Worm (Caenorhabditis elegans) whole organism, late embryonic: ENCODE data around the gene gegf-1.

Experiments
- C08G9.2 ChIP-seq: sonication (generic microtip); optimal IDR thresholded peaks from 2 replicates; lab custom pipeline; 2016; ENCODE audit warnings: mild to moderate bottlenecking, missing genetic modification characterization, moderate library complexity, missing compliant biosample characterization
- F13H6.1 ChIP-seq: sonication (generic microtip); optimal IDR thresholded peaks from 2 replicates; lab custom pipeline; 2016; ENCODE audit warnings: missing genetic modification characterization, missing compliant biosample characterization
- ahr-1 ChIP-seq: sonication (generic microtip); optimal IDR thresholded peaks from 2 replicates; lab custom pipeline; 2016; ENCODE audit warnings: missing genetic modification characterization, missing compliant biosample characterization
- ama-1 ChIP-seq: fragments of 150-350 bp; optimal IDR thresholded peaks from 2 replicates; lab custom pipeline; 2014
- ceh-18 ChIP-seq: sonication (generic microtip); optimal IDR thresholded peaks from 2 replicates; lab custom pipeline; 2016; ENCODE audit warnings: missing genetic modification characterization, missing compliant biosample characterization
- ceh-19 ChIP-seq: fragments of 200-800 bp; sonication (Bioruptor generic); optimal IDR thresholded peaks from 2 replicates; lab custom pipeline; 2018; ENCODE audit warnings: mild to moderate bottlenecking, missing genetic modification characterization, missing compliant biosample characterization
- ceh-24 ChIP-seq: sonication (generic microtip); optimal IDR thresholded peaks from 2 replicates; lab custom pipeline; 2016; ENCODE audit warnings: mild to moderate bottlenecking, missing genetic modification characterization, missing compliant biosample characterization
- ceh-31 ChIP-seq: sonication (generic microtip); optimal IDR thresholded peaks from 2 replicates; lab custom pipeline; 2016; ENCODE audit warnings: missing genetic modification characterization, missing compliant biosample characterization
- ceh-34 ChIP-seq: sonication (generic microtip); optimal IDR thresholded peaks from 2 replicates; lab custom pipeline; 2016; ENCODE audit warnings: mild to moderate bottlenecking, missing genetic modification characterization, missing compliant biosample characterization
- ceh-45 ChIP-seq: fragments of 200-800 bp; sonication (Bioruptor generic); IDR thresholded peaks from 2 replicates; pipeline ENCODE4 v1.3.6; 2022; ENCODE audit warnings: missing genetic modification reagents, missing genetic modification characterization, missing compliant biosample characterization
- ceh-6 ChIP-seq: fragments of 200-800 bp; sonication (Bioruptor generic); optimal IDR thresholded peaks from 2 replicates; lab custom pipeline; 2018; ENCODE audit warnings: mild to moderate bottlenecking, missing genetic modification characterization, missing compliant biosample characterization
- ceh-9 ChIP-seq: sonication (generic microtip); optimal IDR thresholded peaks from 2 replicates; lab custom pipeline; 2016; ENCODE audit warnings: mild to moderate bottlenecking, missing genetic modification characterization, inconsistent platforms, missing compliant biosample characterization
- dmd-4 ChIP-seq: sonication (generic microtip); optimal IDR thresholded peaks from 2 replicates; lab custom pipeline; 2016; ENCODE audit warnings: borderline replicate concordance, missing genetic modification characterization, missing compliant biosample characterization
- dve-1 ChIP-seq: sonication (generic microtip); optimal IDR thresholded peaks from 2 replicates; lab custom pipeline; 2017; ENCODE audit warnings: antibody characterized with exemption, mild to moderate bottlenecking, missing genetic modification characterization, missing compliant biosample characterization
- elt-2 ChIP-seq: sonication (generic microtip); optimal IDR thresholded peaks from 2 replicates; lab custom pipeline; 2016; ENCODE audit warnings: missing genetic modification reagents, missing genetic modification characterization, missing compliant biosample characterization
- ets-4 ChIP-seq: sonication (generic microtip); optimal IDR thresholded peaks from 2 replicates; lab custom pipeline; 2016; ENCODE audit warnings: missing genetic modification characterization, missing compliant biosample characterization
- eyg-1 ChIP-seq: sonication (generic microtip); optimal IDR thresholded peaks from 2 replicates; lab custom pipeline; 2016; ENCODE audit warnings: missing genotype, missing genetic modification characterization, missing compliant biosample characterization
- fkh-10 ChIP-seq: fragments of 150-350 bp; optimal IDR thresholded peaks from 2 replicates; lab custom pipeline; 2014; ENCODE audit warnings: missing biosample characterization, missing genetic modification reagents, missing genetic modification characterization
- hlh-15 ChIP-seq: sonication (generic microtip); optimal IDR thresholded peaks from 2 replicates; lab custom pipeline; 2016; ENCODE audit warnings: missing genetic modification characterization, missing compliant biosample characterization
- hlh-30 ChIP-seq: sonication (generic microtip); optimal IDR thresholded peaks from 2 replicates; lab custom pipeline; 2017; ENCODE audit warnings: antibody characterized with exemption, missing genetic modification characterization, missing compliant biosample characterization; ENCODE audit not compliant: insufficient read depth
- nhr-232 ChIP-seq: sonication (generic microtip); optimal IDR thresholded peaks from 2 replicates; lab custom pipeline; 2016; ENCODE audit warnings: missing genetic modification characterization, missing compliant biosample characterization
- npax-4 ChIP-seq: sonication (generic microtip); optimal IDR thresholded peaks from 2 replicates; lab custom pipeline; 2016; ENCODE audit warnings: missing genetic modification characterization, missing compliant biosample characterization
- pag-3 ChIP-seq: sonication (generic microtip); optimal IDR thresholded peaks from 2 replicates; lab custom pipeline; 2016; ENCODE audit warnings: missing compliant biosample characterization, missing genetic modification characterization, borderline replicate concordance
- pat-9 ChIP-seq: fragments of 200-800 bp; sonication (Bioruptor generic); optimal IDR thresholded peaks from 2 replicates; lab custom pipeline; 2018; ENCODE audit warnings: mild to moderate bottlenecking, missing genetic modification characterization, moderate library complexity, missing compliant biosample characterization
- pax-1 ChIP-seq: fragments of 150-350 bp; optimal IDR thresholded peaks from 2 replicates; lab custom pipeline; 2014; ENCODE audit warnings: missing biosample characterization, missing genetic modification characterization
- pha-2 ChIP-seq: sonication (generic microtip); optimal IDR thresholded peaks from 2 replicates; lab custom pipeline; 2017; ENCODE audit warnings: mild to moderate bottlenecking, missing genetic modification characterization, missing compliant biosample characterization
- pros-1 ChIP-seq: fragments of 150-350 bp; optimal IDR thresholded peaks from 2 replicates; lab custom pipeline; 2014; ENCODE audit warnings: missing biosample characterization, missing genetic modification reagents, missing genetic modification characterization
- ref-2 ChIP-seq: sonication (generic microtip); optimal IDR thresholded peaks from 2 replicates; lab custom pipeline; 2016; ENCODE audit warnings: missing genetic modification characterization, missing compliant biosample characterization
- rnt-1 ChIP-seq: sonication (generic microtip); optimal IDR thresholded peaks from 2 replicates; lab custom pipeline; 2016; ENCODE audit warnings: missing genetic modification characterization, missing compliant biosample characterization
- sdc-2 ChIP-seq: sonication (generic microtip); optimal IDR thresholded peaks from 2 replicates; lab custom pipeline; 2016; ENCODE audit warnings: missing genotype, missing genetic modification characterization, missing compliant biosample characterization
- sox-2 ChIP-seq: fragments of 200-800 bp; sonication (Bioruptor generic); IDR thresholded peaks from 2 replicates; pipeline ENCODE4 v1.3.6; 2022; ENCODE audit warnings: missing genetic modification reagents, missing genetic modification characterization, missing compliant biosample characterization
- tbx-2 ChIP-seq: sonication (generic microtip); optimal IDR thresholded peaks from 2 replicates; lab custom pipeline; 2016; ENCODE audit warnings: missing genetic modification characterization, missing compliant biosample characterization
- tbx-7 ChIP-seq: sonication (generic microtip); optimal IDR thresholded peaks from 2 replicates; lab custom pipeline; 2016; ENCODE audit warnings: missing genotype, missing genetic modification characterization, missing compliant biosample characterization
- unc-55 ChIP-seq: sonication (generic microtip); optimal IDR thresholded peaks from 2 replicates; lab custom pipeline; 2017; ENCODE audit warnings: missing biosample characterization, missing genetic modification reagents, missing genetic modification characterization
- unc-86 ChIP-seq: sonication (generic microtip); optimal IDR thresholded peaks from 2 replicates; lab custom pipeline; 2016; ENCODE audit warnings: missing genetic modification characterization, missing compliant biosample characterization
- ztf-16 ChIP-seq: sonication (generic microtip); optimal IDR thresholded peaks from 2 replicates; lab custom pipeline; 2017; ENCODE audit warnings: missing genetic modification characterization, missing compliant biosample characterization

The gegf-1 gene

ce11 chrIV:177487-177886 is 19.8 kb upstream of the gegf-1 start:
- no peak for TF ChIP-seq ceh-9 (tag; lab: Kevin White, UChicago)
- TF ChIP-seq ceh-31 = peak; percentile 29
- TF ChIP-seq, all 69 proteins: peak for 1

DNA sequence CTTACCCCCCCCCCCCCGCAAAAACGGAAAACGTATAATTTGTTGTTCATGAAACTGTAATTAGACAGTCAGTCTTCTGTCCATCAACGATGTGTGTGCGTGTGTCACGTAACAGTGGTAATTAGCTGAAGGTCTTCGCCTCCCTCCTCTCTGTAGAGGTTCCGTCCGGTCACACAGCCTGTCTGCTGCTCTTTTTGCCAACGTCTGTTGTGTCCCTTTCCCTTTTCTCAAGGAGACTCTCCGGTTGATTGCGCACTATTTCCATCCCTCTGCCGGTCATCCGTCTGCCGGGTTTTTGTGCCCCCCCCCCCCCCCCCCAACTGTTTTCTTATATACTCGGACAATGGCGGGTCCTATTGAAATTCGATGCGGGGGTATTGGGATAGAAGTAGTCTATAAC is 18.0 kb upstream of the gegf-1 start:
- TF ChIP-seq ets-4 (tag; lab: Kevin White, UChicago) (no peak), tbx-2 (tag; lab: Kevin White, UChicago) (peak; percentile 44), sox-2 (GFP tag; lab: Robert Waterston, UW) (peak; percentile 53), ceh-18 (tag; lab: Kevin White, UChicago) (no peak), ceh-19 (GFP tag; lab: Kevin White, UChicago) (peak; percentile 11), ceh-31 (peak; percentile 71), unc-55 (GFP tag; lab: Kevin White, UChicago) (peak; percentile 29)
- TF ChIP-seq, all 69 proteins: peak for 5

DNA sequence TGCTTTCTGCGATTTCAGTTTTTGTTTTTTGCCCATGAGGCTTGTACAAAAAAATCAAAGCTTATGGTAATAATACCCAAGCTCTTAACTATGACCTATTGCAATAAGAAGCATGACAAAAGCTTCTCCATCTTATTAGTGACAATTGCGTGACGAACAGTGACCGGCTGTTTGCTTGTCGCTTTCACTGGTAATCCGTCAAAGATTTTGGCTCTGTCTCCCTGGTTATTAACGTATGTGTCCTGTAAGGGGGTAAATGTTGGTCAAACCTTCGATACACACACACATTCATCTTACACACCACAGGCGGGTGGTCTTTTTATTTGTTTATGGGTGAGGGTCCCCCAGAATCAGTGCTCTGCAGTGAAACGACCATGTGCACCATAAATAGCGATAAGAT is 16.4 kb upstream of the gegf-1 start:
- TF ChIP-seq tbx-7 (tag; lab: Kevin White, UChicago) (no peak), tbx-2 (tag; lab: Kevin White, UChicago) (peak; percentile 25), C08G9.2 (tag; lab: Kevin White, UChicago) (no peak), ref-2 (peak; percentile 9), sox-2 (GFP tag; lab: Robert Waterston, UW) (no peak; the same call in 1 of the 2 replicates), ceh-9 (tag; lab: Kevin White, UChicago) (no peak), pha-2 (tag; lab: Kevin White, UChicago) (no peak), ceh-45 (GFP tag; lab: Robert Waterston, UW) (no peak), eyg-1 (no peak), elt-2 (tag; lab: Kevin White, UChicago) (peak; percentile 62)

ce11 chrIV:172990-173389 is 15.3 kb upstream of the gegf-1 start:
- TF ChIP-seq tbx-2 (tag; lab: Kevin White, UChicago) (peak; percentile 9), ref-2 (peak; percentile 27), pax-1 (tag; lab: Kevin White, UChicago) (no peak), sdc-2 (no peak), sox-2 (GFP tag; lab: Robert Waterston, UW) (peak; percentile 66), fkh-10 (GFP tag; lab: Kevin White, UChicago) (no peak), eyg-1 (peak; percentile 9)
- TF ChIP-seq, all 69 proteins: peak for 4

- TF ChIP-seq pag-3 (tag; lab: Kevin White, UChicago) = no peak
- no peak for TF ChIP-seq unc-86
- TF ChIP-seq ceh-24 (tag; lab: Kevin White, UChicago) = no peak
- TF ChIP-seq ceh-34 (tag; lab: Kevin White, UChicago) = no peak
- TF ChIP-seq ceh-6 = no peak
- TF ChIP-seq npax-4 (tag; lab: Kevin White, UChicago) = no peak
- no peak for TF ChIP-seq rnt-1 (tag; lab: Kevin White, UChicago)
- TF ChIP-seq pax-1 (tag; lab: Kevin White, UChicago) = no peak
- TF ChIP-seq, all 69 proteins: peak for 0
Measured at ce11 chrIV:171036-171435, 13.3 kb upstream of the gegf-1 start.

- no peak for TF ChIP-seq pros-1
- no peak for TF ChIP-seq dve-1 (tag; lab: Kevin White, UChicago)
- TF ChIP-seq ama-1 (lab: Kevin White, UChicago) = no peak
- no peak for TF ChIP-seq dmd-4 (tag; lab: Kevin White, UChicago)
- TF ChIP-seq rnt-1 (tag; lab: Kevin White, UChicago) = no peak
- TF ChIP-seq pat-9 (tag; lab: Kevin White, UChicago) = no peak
- no peak for TF ChIP-seq ztf-16
- TF ChIP-seq ref-2 = no peak
- TF ChIP-seq ceh-18 (tag; lab: Kevin White, UChicago) = no peak
- no peak for TF ChIP-seq unc-55 (GFP tag; lab: Kevin White, UChicago)
- TF ChIP-seq elt-2 (tag; lab: Kevin White, UChicago) = no peak
- no peak for TF ChIP-seq nhr-232 (tag; lab: Kevin White, UChicago)
- TF ChIP-seq ceh-9 (tag; lab: Kevin White, UChicago) = no peak
- no peak for TF ChIP-seq ahr-1 (tag; lab: Kevin White, UChicago)
- no peak for TF ChIP-seq hlh-30 (tag; lab: Kevin White, UChicago)
- TF ChIP-seq eyg-1 = no peak
- TF ChIP-seq F13H6.1 (tag; lab: Kevin White, UChicago) = no peak
- TF ChIP-seq hlh-15 (tag; lab: Kevin White, UChicago) = no peak
Measured at ce11 chrIV:164777-165176, 7.1 kb upstream of the gegf-1 start, which contains the start of gene cutl-24. Gene cutl-24 (plus strand): TSS chrIV:165077.
